In genomic region chrIII:5715467-5715866, ce11 we compare ENCODE assay signal across 1 worm cellular context.
TF ChIP-seq lines count a peak whose summit lies in the region.

No protein-coding gene starts in this region.

TF ChIP-seq in whole organism, L1 larva, 84 proteins besides CTCF, POLR2A, EP300 and RAD21 (continued from another document):
- peak in 1 of 2 experiments; percentile 62 for TF ChIP-seq mdl-1 (tag; optimal IDR thresholded peaks at IDR 0.05; lab: Kevin White, UChicago)
- TF ChIP-seq nhr-77 (tag; optimal IDR thresholded peaks at IDR 0.05; lab: Kevin White, UChicago): peak; percentile 43
- TF ChIP-seq isw-1 (GFP tag; IDR thresholded peaks at IDR 0.05; lab: Robert Waterston, UW): peak; percentile 39; the same call in 1 of the 2 replicates
- TF ChIP-seq nhr-19 (GFP tag; conservative IDR thresholded peaks at IDR 0.05; lab: Robert Waterston, UW): no peak
- TF ChIP-seq lin-14 (GFP tag; optimal IDR thresholded peaks at IDR 0.05; lab: Kevin White, UChicago): peak; percentile 90
- no peak for TF ChIP-seq zag-1 (tag; optimal IDR thresholded peaks at IDR 0.05; lab: Kevin White, UChicago)
- no peak for TF ChIP-seq unc-30 (tag; optimal IDR thresholded peaks at IDR 0.05; lab: Kevin White, UChicago)
- TF ChIP-seq ama-1 (optimal IDR thresholded peaks at IDR 0.05; lab: Kevin White, UChicago): no peak
- no peak for TF ChIP-seq zip-4 (GFP tag; optimal IDR thresholded peaks at IDR 0.05; lab: Kevin White, UChicago)
- no peak for TF ChIP-seq mab-9 (GFP tag; IDR thresholded peaks at IDR 0.05; lab: Robert Waterston, UW)
- peak; percentile 36 for TF ChIP-seq xbp-1 (tag; optimal IDR thresholded peaks at IDR 0.05; lab: Kevin White, UChicago)
- TF ChIP-seq fkh-4 (tag; optimal IDR thresholded peaks at IDR 0.05; lab: Kevin White, UChicago; ENCODE audit: borderline replicate concordance): no peak
- TF ChIP-seq aly-2 (tag; optimal IDR thresholded peaks at IDR 0.05; lab: Kevin White, UChicago): no peak
- no peak for TF ChIP-seq lin-13 (GFP tag; optimal IDR thresholded peaks at IDR 0.05; lab: Kevin White, UChicago)
- TF ChIP-seq nhr-47 (tag; optimal IDR thresholded peaks at IDR 0.05; lab: Kevin White, UChicago): peak; percentile 40
- peak; percentile 46 for TF ChIP-seq tbx-2 (tag; optimal IDR thresholded peaks at IDR 0.05; lab: Kevin White, UChicago)
- no peak for TF ChIP-seq nhr-11 (tag; optimal IDR thresholded peaks at IDR 0.05; lab: Kevin White, UChicago)
- no peak for TF ChIP-seq grh-1 (GFP tag; IDR thresholded peaks at IDR 0.05; lab: Robert Waterston, UW)
- no peak for TF ChIP-seq pqm-1 (tag; optimal IDR thresholded peaks at IDR 0.05; lab: Kevin White, UChicago)
- no peak for TF ChIP-seq lir-3 (tag; optimal IDR thresholded peaks at IDR 0.05; lab: Kevin White, UChicago; ENCODE audit: poor library complexity)
- no peak for TF ChIP-seq egl-27 (tag; optimal IDR thresholded peaks at IDR 0.05; lab: Kevin White, UChicago)
